Fruit fly (Drosophila melanogaster): ENCODE data around the gene Acox3.

DNA sequence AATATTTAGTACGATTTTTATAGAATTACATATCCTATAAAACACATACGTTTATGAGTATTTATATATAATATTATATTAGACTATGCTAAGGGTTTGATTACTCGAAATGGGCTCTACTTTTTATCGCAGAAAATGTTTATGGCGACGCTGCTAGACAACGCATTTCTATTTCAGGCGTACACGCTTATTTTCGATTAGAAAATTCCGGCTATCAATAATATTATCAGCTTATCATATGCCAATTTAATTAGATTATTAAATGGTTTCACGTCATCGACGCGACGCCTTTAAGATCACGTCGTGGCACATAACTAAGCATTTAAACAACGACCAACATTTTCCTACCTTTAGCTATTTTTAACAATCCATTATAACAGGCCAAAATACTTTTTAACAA lies 21.9 kb downstream of the Acox3 start:
- TF ChIP-seq B-H1 (GFP tag; IDR thresholded peaks at IDR 0.05), result no peak
- no peak for TF ChIP-seq CG6689 (GFP tag; IDR thresholded peaks at IDR 0.05)
- TF ChIP-seq CG6683 (GFP tag; optimal IDR thresholded peaks at IDR 0.05), result no peak
- TF ChIP-seq ase (GFP tag; IDR thresholded peaks at IDR 0.05), result no peak
- TF ChIP-seq cas (GFP tag; IDR thresholded peaks at IDR 0.05), result no peak
- no peak for TF ChIP-seq Dbx (GFP tag; IDR thresholded peaks at IDR 0.05)
- no peak for TF ChIP-seq sens-2 (GFP tag; IDR thresholded peaks at IDR 0.05)
- no peak for TF ChIP-seq CG15514 (GFP tag; optimal IDR thresholded peaks at IDR 0.05)
- no peak for TF ChIP-seq bab2 (GFP tag; optimal IDR thresholded peaks at IDR 0.05)

All from whole organism, embryonic.